Worm (Caenorhabditis elegans) whole organism, L4/young adult: ENCODE measurements around the gene cal-8.

Experiments
- dao-5 ChIP-seq: sonication (generic microtip); optimal IDR thresholded peaks from 2 replicates; lab custom pipeline; 2016; ENCODE audit warnings: missing genotype, missing genetic modification characterization, moderate library complexity, missing compliant biosample characterization
- him-1 ChIP-seq: sonication (generic microtip); optimal IDR thresholded peaks from 2 replicates; lab custom pipeline; 2016; ENCODE audit warnings: missing genotype, missing genetic modification reagents, missing genetic modification characterization, missing compliant biosample characterization

ce11 chrII:5512473-5513097 is 30.7 kb upstream of the cal-8 start:
- TF ChIP-seq dao-5 (tag; lab: Kevin White, UChicago), result no peak
- no peak for TF ChIP-seq him-1 (tag; lab: Kevin White, UChicago)
